Worm (Caenorhabditis elegans) whole organism, mixed stage, embryonic: ENCODE measurements around the gene F10E9.10.

Experiments used
- M03D4.4 ChIP-seq: sonication (generic microtip); optimal IDR thresholded peaks from 2 replicates; lab custom pipeline; 2017; ENCODE audit warnings: mild to moderate bottlenecking, missing genetic modification characterization, missing compliant biosample characterization
- lin-13 ChIP-seq: fragments of 150-350 bp; optimal IDR thresholded peaks from 2 replicates; lab custom pipeline; 2014; ENCODE audit warnings: missing biosample characterization, missing genetic modification characterization
- nhr-237 ChIP-seq: fragments of 150-350 bp; optimal IDR thresholded peaks from 2 replicates; lab custom pipeline; 2014; ENCODE audit warnings: missing biosample characterization, missing genetic modification characterization
- nhr-28 ChIP-seq: fragments of 150-350 bp; optimal IDR thresholded peaks from 2 replicates; lab custom pipeline; 2014; ENCODE audit warnings: missing biosample characterization, missing genetic modification characterization
- pha-4 ChIP-seq: fragments of 150-350 bp; optimal IDR thresholded peaks from 2 replicates; lab custom pipeline; 2018; ENCODE audit warnings: missing biosample characterization, missing genetic modification reagents, missing genetic modification characterization
- unc-120 ChIP-seq: sonication (generic microtip); optimal IDR thresholded peaks from 2 replicates; lab custom pipeline; 2017; ENCODE audit warnings: missing genetic modification characterization, missing compliant biosample characterization; ENCODE audit not compliant: poor library complexity, severe bottlenecking
- unc-62 ChIP-seq: fragments of 150-350 bp; optimal IDR thresholded peaks from 2 replicates; lab custom pipeline; 2014; ENCODE audit warnings: missing biosample characterization, missing genetic modification reagents, missing genetic modification characterization

DNA sequence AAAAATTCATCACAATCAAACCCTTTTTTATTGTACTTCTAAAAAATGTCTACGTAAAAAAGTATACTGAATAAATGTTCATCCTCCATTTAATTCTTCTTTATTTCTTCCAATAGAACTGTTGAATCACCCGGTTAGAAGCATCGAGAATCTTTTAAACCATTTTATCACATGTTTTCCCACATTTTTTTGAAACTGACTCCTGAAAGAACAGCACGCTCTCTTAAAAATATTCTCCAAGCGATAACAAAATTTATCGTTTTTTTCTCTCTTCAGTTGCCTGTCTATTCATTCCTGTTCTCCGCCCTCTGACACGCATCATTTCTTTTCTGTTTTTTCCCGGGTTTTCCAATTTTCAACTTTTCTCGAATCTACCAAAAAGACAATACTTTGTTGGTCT is 4.3 kb upstream of the F10E9.10 start, which contains the start of gene F10E9.12:
- TF ChIP-seq nhr-28 (tag; lab: Kevin White, UChicago) (no peak), unc-62 (no peak), lin-13 (tag; lab: Kevin White, UChicago) (no peak), unc-120 (no peak), nhr-237 (tag; lab: Kevin White, UChicago) (no peak), pha-4 (tag; lab: Kevin White, UChicago) (no peak), M03D4.4 (tag; lab: Kevin White, UChicago) (no peak)
